Fruit fly (Drosophila melanogaster) whole organism, embryonic: ENCODE measurements around the gene CG32847.
A peak's percentile ranks its signal among the peaks of the same experiment; 100 is the strongest.

ENCODE experiments used
- Abd-B ChIP-seq: fragments of 200-800 bp; sonication (Bioruptor generic); optimal IDR thresholded peaks from 2 replicates; lab custom pipeline; 2018; ENCODE audit warnings: missing biosample characterization, mild to moderate bottlenecking, missing genetic modification characterization, moderate library complexity
- B-H2 ChIP-seq: fragments of 200-800 bp; sonication (Bioruptor generic); optimal IDR thresholded peaks from 2 replicates; lab custom pipeline; 2018; ENCODE audit warnings: missing biosample characterization, mild to moderate bottlenecking, missing genetic modification characterization
- Bteb2 ChIP-seq: fragments of 200-800 bp; sonication (Bioruptor generic); optimal IDR thresholded peaks from 2 replicates; lab custom pipeline; 2016; ENCODE audit warnings: missing biosample characterization, missing genetic modification characterization
- CG14050 ChIP-seq: fragments of 200-800 bp; sonication (Bioruptor generic); IDR thresholded peaks from 3 replicates; pipeline ENCODE4 v1.3.6; 2022; ENCODE audit warnings: missing biosample characterization, missing genetic modification characterization
- CG14441 ChIP-seq: fragments of 200-800 bp; sonication (Bioruptor generic); IDR thresholded peaks from 2 replicates; pipeline ENCODE4 v1.3.6; 2022; ENCODE audit warnings: missing biosample characterization, missing genetic modification characterization
- CG17568 ChIP-seq: fragments of 200-800 bp; sonication (Bioruptor generic); optimal IDR thresholded peaks from 2 replicates; lab custom pipeline; 2018; ENCODE audit warnings: missing biosample characterization, mild to moderate bottlenecking, missing genetic modification characterization, moderate library complexity
- CG17829 ChIP-seq: fragments of 200-800 bp; optimal IDR thresholded peaks from 2 replicates; lab custom pipeline; 2019; ENCODE audit warnings: missing biosample characterization, mild to moderate bottlenecking, missing genetic modification characterization, moderate library complexity
- CG17912 ChIP-seq: fragments of 200-800 bp; sonication (Bioruptor generic); optimal IDR thresholded peaks from 2 replicates; lab custom pipeline; 2018; ENCODE audit warnings: missing biosample characterization, mild to moderate bottlenecking, missing genetic modification characterization
- CG1792 ChIP-seq: fragments of 200-800 bp; sonication (Bioruptor generic); optimal IDR thresholded peaks from 2 replicates; lab custom pipeline; 2016; ENCODE audit warnings: missing biosample characterization, missing genetic modification characterization
- CG18476 ChIP-seq: fragments of 200-800 bp; sonication (Bioruptor generic); optimal IDR thresholded peaks from 2 replicates; lab custom pipeline; 2016; ENCODE audit warnings: missing biosample characterization, mild to moderate bottlenecking, missing genetic modification characterization
- CG2129 ChIP-seq: fragments of 200-800 bp; sonication (Bioruptor generic); IDR thresholded peaks from 2 replicates; pipeline ENCODE4 v1.3.6; 2022; ENCODE audit warnings: missing biosample characterization, missing genetic modification characterization; ENCODE audit not compliant: partially characterized antibody
- CG2199 ChIP-seq: fragments of 200-800 bp; sonication (Bioruptor generic); IDR thresholded peaks from 3 replicates; pipeline ENCODE4 v1.3.6; 2022; ENCODE audit warnings: missing biosample characterization, missing genetic modification characterization
- CG2202 ChIP-seq: fragments of 200-800 bp; sonication (Bioruptor generic); optimal IDR thresholded peaks from 2 replicates; lab custom pipeline; 2018; ENCODE audit warnings: missing biosample characterization, mild to moderate bottlenecking, missing genetic modification characterization
- CG33213 ChIP-seq: fragments of 200-800 bp; sonication (Bioruptor generic); optimal IDR thresholded peaks from 3 replicates; lab custom pipeline; 2016; ENCODE audit warnings: missing biosample characterization, missing genetic modification characterization
- CG34376 ChIP-seq: fragments of 200-800 bp; sonication (Bioruptor generic); optimal IDR thresholded peaks from 2 replicates; lab custom pipeline; 2018; ENCODE audit warnings: missing biosample characterization, mild to moderate bottlenecking, missing genetic modification characterization
- CG4328 ChIP-seq: fragments of 200-800 bp; sonication (Bioruptor generic); optimal IDR thresholded peaks from 3 replicates; lab custom pipeline; 2017; ENCODE audit warnings: missing biosample characterization, missing genetic modification reagents, missing genetic modification characterization
- CG6791 ChIP-seq: fragments of 200-800 bp; sonication (Bioruptor generic); IDR thresholded peaks from 3 replicates; pipeline ENCODE4 v1.3.6; 2022; ENCODE audit warnings: missing biosample characterization, missing genetic modification characterization; ENCODE audit not compliant: partially characterized antibody
- CG8924 ChIP-seq: fragments of 200-800 bp; optimal IDR thresholded peaks from 3 replicates; lab custom pipeline; 2019; ENCODE audit warnings: missing biosample characterization, mild to moderate bottlenecking, missing genetic modification characterization, moderate library complexity
- CG9876 ChIP-seq: fragments of 200-800 bp; sonication (Bioruptor generic); optimal IDR thresholded peaks from 2 replicates; lab custom pipeline; 2016; ENCODE audit warnings: missing biosample characterization, missing genetic modification characterization
- Deaf1 ChIP-seq: fragments of 200-800 bp; optimal IDR thresholded peaks from 3 replicates; lab custom pipeline; 2019; ENCODE audit warnings: missing biosample characterization, mild to moderate bottlenecking, missing genetic modification characterization, moderate library complexity
- Hmr ChIP-seq: fragments of 200-800 bp; sonication (Bioruptor generic); optimal IDR thresholded peaks from 3 replicates; lab custom pipeline; 2017; ENCODE audit warnings: mild to moderate bottlenecking, missing biosample characterization, missing genetic modification reagents, missing genetic modification characterization
- Hr3 ChIP-seq: fragments of 200-800 bp; sonication (Bioruptor generic); optimal IDR thresholded peaks from 3 replicates; lab custom pipeline; 2016; ENCODE audit warnings: missing biosample characterization, missing genetic modification characterization
- Lhr ChIP-seq: fragments of 200-800 bp; sonication (Bioruptor generic); optimal IDR thresholded peaks from 3 replicates; lab custom pipeline; 2017; ENCODE audit warnings: mild to moderate bottlenecking, missing biosample characterization, missing genetic modification reagents, missing genetic modification characterization
- Lim3 ChIP-seq: fragments of 200-800 bp; sonication (Bioruptor generic); IDR thresholded peaks from 2 replicates; pipeline ENCODE4 v1.3.6; 2022; ENCODE audit warnings: missing biosample characterization, missing genetic modification characterization
- MESR4 ChIP-seq: fragments of 200-800 bp; sonication (Bioruptor generic); optimal IDR thresholded peaks from 2 replicates; lab custom pipeline; 2018; ENCODE audit warnings: missing biosample characterization, mild to moderate bottlenecking, missing genetic modification characterization, moderate library complexity
- MTF-1 ChIP-seq: fragments of 200-800 bp; sonication (Bioruptor generic); optimal IDR thresholded peaks from 2 replicates; lab custom pipeline; 2018; ENCODE audit warnings: missing biosample characterization, mild to moderate bottlenecking, missing genetic modification characterization, borderline replicate concordance
- Myb ChIP-seq: fragments of 200-800 bp; sonication (Bioruptor generic); optimal IDR thresholded peaks from 2 replicates; lab custom pipeline; 2016; ENCODE audit warnings: missing biosample characterization, missing genetic modification characterization
- Nf-YC ChIP-seq: fragments of 200-800 bp; optimal IDR thresholded peaks from 3 replicates; lab custom pipeline; 2019; ENCODE audit warnings: missing biosample characterization, mild to moderate bottlenecking, missing genetic modification characterization, moderate library complexity
- Opbp ChIP-seq: fragments of 200-800 bp; sonication (Bioruptor generic); IDR thresholded peaks from 3 replicates; pipeline ENCODE4 v1.3.6; 2022; ENCODE audit warnings: missing biosample characterization, missing genetic modification characterization; ENCODE audit not compliant: partially characterized antibody
- Usf ChIP-seq: fragments of 200-800 bp; sonication (Bioruptor generic); optimal IDR thresholded peaks from 2 replicates; lab custom pipeline; 2017; ENCODE audit warnings: missing genotype, missing biosample characterization, missing genetic modification characterization
- bbx ChIP-seq: fragments of 200-800 bp; sonication (Bioruptor generic); IDR thresholded peaks from 2 replicates; pipeline ENCODE4 v1.3.6; 2022; ENCODE audit warnings: missing biosample characterization, missing genetic modification characterization; ENCODE audit not compliant: partially characterized antibody
- bsh ChIP-seq, 2 experiments: fragments of 200-800 bp; sonication (Bioruptor generic); optimal IDR thresholded peaks; 2 replicates each; lab custom pipeline; 2017 to 2018; ENCODE audit warnings: mild to moderate bottlenecking in 2 of 2, missing biosample characterization in 2 of 2, missing genetic modification characterization in 2 of 2, moderate library complexity in 1 of 2
- cwo ChIP-seq: fragments of 200-800 bp; sonication (Bioruptor generic); optimal IDR thresholded peaks from 3 replicates; lab custom pipeline; 2017; ENCODE audit warnings: missing biosample characterization, missing genetic modification characterization, mild to moderate bottlenecking, moderate library complexity, missing genetic modification reagents
- exex ChIP-seq: fragments of 200-800 bp; sonication (Bioruptor generic); optimal IDR thresholded peaks from 4 replicates; lab custom pipeline; 2018; ENCODE audit warnings: missing biosample characterization, mild to moderate bottlenecking, missing genetic modification characterization, moderate library complexity
- gsb-n ChIP-seq: fragments of 200-800 bp; sonication (Bioruptor generic); optimal IDR thresholded peaks from 3 replicates; lab custom pipeline; 2018; ENCODE audit warnings: missing biosample characterization, mild to moderate bottlenecking, missing genetic modification characterization
- inv ChIP-seq: fragments of 200-800 bp; sonication (Bioruptor generic); IDR thresholded peaks from 2 replicates; pipeline ENCODE4 v1.3.6; 2022; ENCODE audit warnings: missing biosample characterization, missing genetic modification characterization; ENCODE audit not compliant: partially characterized antibody
- knrl ChIP-seq: fragments of 200-800 bp; sonication (Bioruptor generic); IDR thresholded peaks from 3 replicates; pipeline ENCODE4 v1.3.6; 2022; ENCODE audit warnings: missing biosample characterization, missing genetic modification characterization; ENCODE audit not compliant: partially characterized antibody
- lilli ChIP-seq: fragments of 200-800 bp; sonication (Bioruptor generic); optimal IDR thresholded peaks from 3 replicates; lab custom pipeline; 2016; ENCODE audit warnings: missing biosample characterization, missing genetic modification characterization
- nerfin-2 ChIP-seq: fragments of 200-800 bp; sonication (Bioruptor generic); IDR thresholded peaks from 2 replicates; pipeline ENCODE4 v1.3.6; 2022; ENCODE audit warnings: missing biosample characterization, missing genetic modification characterization; ENCODE audit not compliant: partially characterized antibody
- onecut ChIP-seq: fragments of 200-800 bp; sonication (Bioruptor generic); IDR thresholded peaks from 2 replicates; pipeline ENCODE4 v1.3.6; 2022; ENCODE audit warnings: missing biosample characterization, missing genetic modification characterization
- sc ChIP-seq, 3 experiments: fragments of >200 bp in 2 of 3; fragments of 200-800 bp in 1 of 3; sonication (Bioruptor generic) in 1 of 3; optimal IDR thresholded peaks; 2 replicates in 2 of 3; 3 replicates in 1 of 3; lab custom pipeline; 2017; ENCODE audit warnings: mild to moderate bottlenecking in 1 of 3, missing biosample characterization in 1 of 3, missing genetic modification characterization in 1 of 3, missing genetic modification reagents in 1 of 3
- sens ChIP-seq: fragments of 200-800 bp; sonication (Bioruptor generic); peaks from one replicate; lab custom pipeline; 2016; ENCODE audit warnings: missing biosample characterization, missing genetic modification characterization
- stc ChIP-seq: fragments of 200-800 bp; sonication (Bioruptor generic); IDR thresholded peaks from 2 replicates; pipeline ENCODE4 v1.3.6; 2022; ENCODE audit warnings: missing biosample characterization, missing genetic modification characterization
- sug ChIP-seq: fragments of 200-800 bp; optimal IDR thresholded peaks from 2 replicates; lab custom pipeline; 2019; ENCODE audit warnings: missing biosample characterization, mild to moderate bottlenecking, missing genetic modification characterization, moderate library complexity
- tx ChIP-seq: fragments of 200-800 bp; sonication (Bioruptor generic); optimal IDR thresholded peaks from 2 replicates; lab custom pipeline; 2016; ENCODE audit warnings: missing biosample characterization, missing genetic modification characterization
- wek ChIP-seq: fragments of 200-800 bp; sonication (Bioruptor generic); optimal IDR thresholded peaks from 3 replicates; lab custom pipeline; 2018; ENCODE audit warnings: missing biosample characterization, mild to moderate bottlenecking, missing genetic modification characterization, moderate library complexity

CG32847 gene

DNA sequence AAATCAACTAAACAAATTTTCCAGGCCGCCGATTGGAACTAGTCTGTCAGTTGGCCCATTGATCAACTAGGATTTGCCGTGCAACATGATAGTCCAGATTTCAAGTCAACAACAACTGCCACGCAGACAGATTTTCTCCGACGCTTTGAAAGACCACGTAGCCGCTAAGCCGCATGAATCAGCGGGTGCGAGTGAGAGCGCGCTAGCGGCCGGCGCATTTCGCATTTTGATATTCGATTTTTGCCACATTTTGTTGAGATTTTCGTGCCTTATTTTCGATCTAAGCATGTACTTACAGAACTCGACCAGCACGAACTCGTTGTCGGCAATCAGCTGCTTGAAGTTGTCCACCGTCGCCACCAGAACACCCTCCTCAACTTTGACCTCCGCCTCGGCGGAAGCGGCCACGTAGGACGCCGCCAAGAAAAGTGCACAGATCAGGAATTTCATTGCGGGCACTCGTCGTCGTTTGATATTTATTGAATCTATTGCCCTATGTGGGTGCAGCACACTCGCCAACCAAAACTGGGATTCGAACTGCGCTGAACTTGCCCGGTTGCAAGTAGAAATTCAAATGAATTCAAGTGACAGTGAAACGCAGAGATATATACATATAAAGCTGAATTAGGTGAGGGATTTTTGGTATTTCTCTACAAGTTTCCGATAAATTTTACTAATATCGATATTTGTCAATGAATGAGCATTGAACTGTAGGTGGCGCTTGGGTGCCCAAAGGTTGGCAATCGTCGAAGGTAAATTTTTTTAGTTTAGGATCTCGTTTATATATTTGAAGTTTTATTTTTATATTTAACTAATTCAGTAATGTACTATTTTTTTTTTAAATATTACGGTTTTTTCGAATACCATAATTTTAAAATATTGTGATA lies 20.9 kb downstream of the CG32847 start, which contains the start of gene Pdi (continued):
- TF ChIP-seq CG18476 (GFP tag; lab: Kevin White, UChicago) (no peak), Abd-B (GFP tag; lab: Kevin White, UChicago) (no peak), bbx (GFP tag; lab: Robert Waterston, UW) (peak; percentile 83), wek (GFP tag; lab: Kevin White, UChicago) (peak; percentile 59), CG2199 (peak; percentile 78; the same call in 2 of the 3 replicates), Bteb2 (peak; percentile 33), CG34376 (GFP tag; lab: Kevin White, UChicago) (peak; percentile 19), onecut (no peak), Deaf1 (peak; percentile 3), Myb (GFP tag; lab: Kevin White, UChicago) (peak; percentile 30), gsb-n (tag; lab: Kevin White, UChicago) (peak; percentile 32), MESR4 (peak; percentile 79), knrl (peak; percentile 79), Usf (GFP tag; lab: Kevin White, UChicago) (no peak), CG17829 (tag; lab: Kevin White, UChicago) (peak; percentile 62), CG14050 (GFP tag; lab: Robert Waterston, UW) (no peak), inv (GFP tag; lab: Robert Waterston, UW) (peak; percentile 58; the same call in 1 of the 2 replicates), bsh (GFP tag; optimal IDR thresholded peaks at IDR 0.05; lab: Kevin White, UChicago) (peak in 1 of 2 experiments; percentile 26), MTF-1 (peak; percentile 1), sug (tag; lab: Kevin White, UChicago) (peak; percentile 50), stc (no peak), CG6791 (peak; percentile 58; the same call in 1 of the 3 replicates), nerfin-2 (peak; percentile 61), CG17912 (GFP tag; lab: Kevin White, UChicago) (peak; percentile 34), CG17568 (GFP tag; lab: Kevin White, UChicago) (peak; percentile 26), Lhr (GFP tag; lab: Kevin White, UChicago) (peak; percentile 72), B-H2 (GFP tag; lab: Kevin White, UChicago) (peak; percentile 50), lilli (peak; percentile 52), Nf-YC (tag; lab: Kevin White, UChicago) (peak; percentile 36), exex (peak; percentile 12), Opbp (GFP tag; lab: Robert Waterston, UW) (peak; percentile 75; the same call in 2 of the 3 replicates), CG33213 (GFP tag; lab: Kevin White, UChicago) (peak; percentile 69), sens (peak; percentile 94), CG2202 (peak; percentile 12), CG1792 (GFP tag; lab: Kevin White, UChicago) (peak; percentile 7), Lim3 (GFP tag; lab: Robert Waterston, UW) (no peak), tx (GFP tag; lab: Kevin White, UChicago) (peak; percentile 19), cwo (GFP tag; lab: Kevin White, UChicago) (peak; percentile 2), Hmr (GFP tag; lab: Kevin White, UChicago) (peak; percentile 53), CG14441 (GFP tag; lab: Robert Waterston, UW) (no peak), CG2129 (GFP tag; lab: Robert Waterston, UW) (peak; percentile 22; the same call in 1 of the 2 replicates), Hr3 (GFP tag; lab: Kevin White, UChicago) (peak; percentile 9), CG4328 (GFP tag; lab: Kevin White, UChicago) (no peak), sc (optimal IDR thresholded peaks at IDR 0.05; lab: Kevin White, UChicago) (no peak), sc (GFP tag; optimal IDR thresholded peaks at IDR 0.05; lab: Kevin White, UChicago) (no peak), CG9876 (no peak), CG8924 (tag; lab: Kevin White, UChicago) (peak; percentile 11)
